Fruit fly (Drosophila melanogaster) whole organism: ENCODE measurements around the gene CG16736.

Experiments
- EcR ChIP-seq, 2 experiments: fragments of >200 bp; optimal IDR thresholded peaks; 2 replicates each; lab custom pipeline; 2017; ENCODE audit warnings: missing biosample characterization in 2 of 2, missing genetic modification characterization in 2 of 2, missing genetic modification reagents in 2 of 2
- pan ChIP-seq: fragments of >200 bp; optimal IDR thresholded peaks from 2 replicates; lab custom pipeline; 2017

DNA sequence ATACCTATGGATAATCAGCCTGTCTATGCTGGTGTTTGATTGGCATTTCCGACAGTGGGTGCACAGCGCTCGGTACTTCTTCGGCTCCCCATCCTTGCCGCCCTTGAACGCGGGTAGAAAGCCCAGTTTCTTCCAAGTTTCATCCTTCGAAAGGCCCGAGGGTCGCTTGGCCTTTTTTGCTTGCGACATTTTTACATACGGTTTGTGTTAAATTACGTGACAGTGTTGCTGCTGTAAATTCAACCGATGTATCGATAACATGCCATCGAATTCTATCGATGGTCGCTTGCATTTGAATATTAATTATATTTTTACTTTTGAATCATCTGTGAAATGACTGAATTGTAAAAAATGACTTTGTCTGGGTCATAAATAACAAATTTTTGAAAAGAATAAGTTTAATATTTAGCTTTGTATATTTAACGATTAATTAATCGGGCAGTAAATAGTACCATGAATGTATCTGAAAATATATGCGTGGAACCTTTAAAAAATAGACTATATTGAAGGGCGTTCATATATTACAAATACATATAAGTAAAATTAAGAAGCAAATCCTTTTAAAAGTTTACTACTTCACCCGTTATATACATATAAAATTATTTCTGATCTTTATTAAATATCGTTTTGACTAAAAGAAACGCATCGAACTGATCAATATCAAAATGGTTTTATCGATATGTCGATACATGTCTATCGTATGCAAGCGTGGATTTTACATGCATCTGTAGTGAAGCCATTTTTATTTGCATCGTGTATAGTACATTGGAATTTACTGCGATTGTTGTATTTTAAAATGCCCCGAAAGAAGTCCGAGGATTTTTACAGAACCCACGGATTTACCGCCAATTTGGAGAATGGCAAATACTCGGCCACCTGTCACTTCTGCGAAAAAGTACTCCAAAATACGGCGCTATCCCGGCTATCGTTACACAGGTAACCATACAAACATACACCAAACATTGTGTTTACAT, 1.0 kb upstream of the CG16736 start, which contains the start of the genes Ibf2 and Ibf1:
- TF ChIP-seq EcR (GFP tag; optimal IDR thresholded peaks at IDR 0.05; lab: Kevin White, UChicago) (no peak), pan (no peak)
